Worm (Caenorhabditis elegans) whole organism, L2 larva: Measurements from ENCODE around the gene srz-54.

Experiments used
- aly-2 ChIP-seq: fragments of 150-350 bp; optimal IDR thresholded peaks from 2 replicates; lab custom pipeline; 2014; ENCODE audit warnings: missing biosample characterization, missing genetic modification characterization
- blmp-1 ChIP-seq: sonication (generic microtip); optimal IDR thresholded peaks from 2 replicates; lab custom pipeline; 2017; ENCODE audit warnings: missing genetic modification characterization, mild to moderate bottlenecking, missing compliant biosample characterization, antibody characterized with exemption, moderate library complexity; ENCODE audit not compliant: insufficient read depth
- egl-27 ChIP-seq: sonication (generic microtip); optimal IDR thresholded peaks from 3 replicates; lab custom pipeline; 2017; ENCODE audit warnings: missing biosample characterization, missing genetic modification reagents, missing genetic modification characterization
- lin-11 ChIP-seq: fragments of 150-350 bp; sonication (generic microtip); optimal IDR thresholded peaks from 2 replicates; lab custom pipeline; 2014; ENCODE audit warnings: missing biosample characterization, missing genetic modification characterization, inconsistent platforms, mixed read lengths
- lin-39 ChIP-seq: fragments of 150-350 bp; optimal IDR thresholded peaks from 2 replicates; lab custom pipeline; 2014; ENCODE audit warnings: missing biosample characterization, missing genetic modification reagents, missing genetic modification characterization
- nhr-11 ChIP-seq: fragments of 150-350 bp; optimal IDR thresholded peaks from 2 replicates; lab custom pipeline; 2014; ENCODE audit warnings: missing biosample characterization, missing genetic modification characterization
- nhr-12 ChIP-seq: fragments of 150-350 bp; optimal IDR thresholded peaks from 2 replicates; lab custom pipeline; 2014; ENCODE audit warnings: missing biosample characterization, missing genetic modification characterization
- nhr-25 ChIP-seq: fragments of 150-350 bp; sonication (generic microtip); optimal IDR thresholded peaks from 3 replicates; lab custom pipeline; 2014; ENCODE audit warnings: missing biosample characterization, missing genetic modification characterization
- nhr-77 ChIP-seq: fragments of 150-350 bp; optimal IDR thresholded peaks from 2 replicates; lab custom pipeline; 2014; ENCODE audit warnings: missing biosample characterization, missing genetic modification characterization
- snpc-4 ChIP-seq: fragments of 150-350 bp; optimal IDR thresholded peaks from 2 replicates; lab custom pipeline; 2014; ENCODE audit warnings: missing biosample characterization, missing genetic modification characterization

DNA sequence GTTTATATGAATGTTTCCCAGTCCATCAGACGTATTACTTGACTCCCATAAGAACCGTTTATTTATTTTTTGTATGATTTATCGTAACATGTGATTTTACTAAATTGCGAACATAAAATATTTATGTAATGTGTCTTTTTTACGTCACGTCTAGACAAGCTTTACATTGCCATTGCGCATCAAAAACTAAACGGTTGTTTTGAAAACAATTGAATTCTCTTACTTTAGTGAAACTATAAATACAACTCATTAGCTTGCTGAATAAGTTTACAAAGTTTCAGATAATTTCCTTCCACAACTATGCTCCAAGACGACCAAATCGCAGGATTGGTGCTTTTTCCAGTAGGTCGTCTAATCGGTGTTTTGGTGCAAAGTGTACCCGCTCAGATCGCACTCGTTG lies 5.5 kb upstream of the srz-54 start, which contains the start of gene srx-54:
- TF ChIP-seq lin-11 (no peak), blmp-1 (tag; lab: Kevin White, UChicago) (no peak), snpc-4 (tag; lab: Kevin White, UChicago) (no peak), lin-39 (tag; lab: Kevin White, UChicago) (no peak), egl-27 (no peak), nhr-77 (tag; lab: Kevin White, UChicago) (no peak), nhr-11 (tag; lab: Kevin White, UChicago) (no peak), aly-2 (no peak), nhr-25 (tag; lab: Kevin White, UChicago) (no peak), nhr-12 (no peak)
